Fruit fly (Drosophila melanogaster) whole organism, adult: ENCODE data around the gene Swt1.

Experiments used
- CG12768 ChIP-seq: fragments of 200-800 bp; sonication (Bioruptor generic); optimal IDR thresholded peaks from 2 replicates; lab custom pipeline; 2017; ENCODE audit warnings: missing biosample characterization, missing genetic modification characterization, mild to moderate bottlenecking, moderate library complexity, missing genetic modification reagents
- CG14711 ChIP-seq: fragments of 200-800 bp; sonication (Bioruptor generic); optimal IDR thresholded peaks from 2 replicates; lab custom pipeline; 2018; ENCODE audit warnings: missing biosample characterization, mild to moderate bottlenecking, missing genetic modification characterization, moderate library complexity
- CG1620 ChIP-seq: fragments of 200-800 bp; sonication (Bioruptor generic); optimal IDR thresholded peaks from 2 replicates; lab custom pipeline; 2016; ENCODE audit warnings: missing biosample characterization, missing genetic modification characterization
- CG5204 ChIP-seq: fragments of 200-800 bp; sonication (Bioruptor generic); optimal IDR thresholded peaks from 2 replicates; lab custom pipeline; 2016; ENCODE audit warnings: missing biosample characterization, missing genetic modification characterization
- CG7101 ChIP-seq: fragments of 200-800 bp; sonication (Bioruptor generic); optimal IDR thresholded peaks from 2 replicates; lab custom pipeline; 2018; ENCODE audit warnings: missing biosample characterization, mild to moderate bottlenecking, missing genetic modification characterization, moderate library complexity
- Crg-1 ChIP-seq: fragments of 200-800 bp; sonication (Bioruptor generic); optimal IDR thresholded peaks from 2 replicates; lab custom pipeline; 2016; ENCODE audit warnings: missing biosample characterization, missing genetic modification characterization
- Hr96 ChIP-seq: fragments of 200-800 bp; sonication (Bioruptor generic); optimal IDR thresholded peaks from 2 replicates; lab custom pipeline; 2016; ENCODE audit warnings: missing biosample characterization, missing genetic modification characterization
- Mnt ChIP-seq: fragments of 200-800 bp; sonication (Bioruptor generic); optimal IDR thresholded peaks from 2 replicates; lab custom pipeline; 2016; ENCODE audit warnings: missing biosample characterization, mild to moderate bottlenecking, missing genetic modification characterization
- cnc ChIP-seq, 2 experiments: fragments of >200 bp; optimal IDR thresholded peaks; 2 replicates each; lab custom pipeline; 2017
- ovo ChIP-seq: fragments of 200-800 bp; sonication (Bioruptor generic); optimal IDR thresholded peaks from 2 replicates; lab custom pipeline; 2016; ENCODE audit warnings: missing biosample characterization, missing genetic modification characterization
- pad ChIP-seq: fragments of 200-800 bp; sonication (Bioruptor generic); optimal IDR thresholded peaks from 3 replicates; lab custom pipeline; 2017; ENCODE audit warnings: missing biosample characterization, missing genetic modification characterization, mild to moderate bottlenecking, moderate library complexity, missing genetic modification reagents
- tj ChIP-seq: fragments of 200-800 bp; sonication (Bioruptor generic); optimal IDR thresholded peaks from 3 replicates; lab custom pipeline; 2017; ENCODE audit warnings: missing biosample characterization, mild to moderate bottlenecking, missing genetic modification characterization, moderate library complexity

DNA sequence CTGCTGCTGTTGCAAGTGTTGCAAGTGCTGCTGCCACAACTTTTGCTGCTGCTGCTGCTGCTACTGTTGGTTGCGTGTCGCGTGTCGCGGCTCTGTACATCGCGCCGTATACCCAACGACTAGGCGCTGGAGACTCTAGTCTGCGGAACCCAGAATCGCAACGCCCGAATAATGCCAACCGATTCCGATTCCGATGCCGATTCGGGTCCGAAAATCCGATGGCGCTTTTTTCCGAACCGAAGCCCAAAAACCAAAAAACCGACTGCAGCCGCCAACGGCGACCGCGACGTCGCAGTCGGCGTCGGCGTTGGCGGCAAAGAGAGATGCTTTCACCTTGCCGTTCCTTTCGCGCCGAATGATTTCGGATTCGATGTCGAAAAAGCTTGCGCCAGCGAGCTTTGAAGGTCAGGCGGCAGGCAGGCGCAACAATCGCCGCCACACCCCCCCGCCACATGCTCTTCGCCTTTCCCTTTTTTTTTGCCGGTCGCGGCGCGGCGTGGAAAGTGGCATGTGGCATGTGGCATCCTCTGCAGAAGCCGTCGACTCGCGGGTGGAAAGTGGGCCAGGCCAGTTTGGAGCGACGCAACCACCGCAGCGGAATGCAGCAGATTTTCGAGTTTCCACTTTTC lies 27.1 kb downstream of the Swt1 start, which contains the start of gene Sh:
- TF ChIP-seq Crg-1 (GFP tag; lab: Kevin White, UChicago) (no peak), Hr96 (no peak), cnc (optimal IDR thresholded peaks at IDR 0.05; lab: Kevin White, UChicago) (no peak), CG1620 (GFP tag; lab: Kevin White, UChicago) (no peak), CG14711 (tag; lab: Kevin White, UChicago) (no peak), tj (GFP tag; lab: Kevin White, UChicago) (no peak), ovo (GFP tag; lab: Kevin White, UChicago) (no peak), CG7101 (tag; lab: Kevin White, UChicago) (no peak), CG12768 (no peak), pad (GFP tag; lab: Kevin White, UChicago) (no peak), CG5204 (no peak), Mnt (GFP tag; lab: Kevin White, UChicago) (no peak)
